Fruit fly (Drosophila melanogaster): ENCODE data around the gene Sk2.

Sk2 gene

dm6 chr3L:3097598-3097880 is 50.7 kb downstream of the Sk2 start:
- TF ChIP-seq fru (GFP tag; optimal IDR thresholded peaks at IDR 0.05): no peak
- no peak for TF ChIP-seq lola (GFP tag; optimal IDR thresholded peaks at IDR 0.05)
- no peak for TF ChIP-seq dl (GFP tag; optimal IDR thresholded peaks at IDR 0.05; ENCODE audit: insufficient read depth in 1 of 2, partially characterized antibody in 2 of 2)
- no peak for TF ChIP-seq OdsH (GFP tag; optimal IDR thresholded peaks at IDR 0.05)
- TF ChIP-seq Vsx2 (GFP tag; optimal IDR thresholded peaks at IDR 0.05; ENCODE audit: partially characterized antibody): no peak
- no peak for TF ChIP-seq Abd-B (GFP tag; optimal IDR thresholded peaks at IDR 0.05)
- no peak for TF ChIP-seq dsf (GFP tag; optimal IDR thresholded peaks at IDR 0.05; ENCODE audit: borderline replicate concordance)
- no peak for TF ChIP-seq psq (GFP tag; optimal IDR thresholded peaks at IDR 0.05)
- TF ChIP-seq Rel (GFP tag; optimal IDR thresholded peaks at IDR 0.05): no peak
- TF ChIP-seq Rel (tag; optimal IDR thresholded peaks at IDR 0.05): no peak
- TF ChIP-seq Dfd (GFP tag; optimal IDR thresholded peaks at IDR 0.05): no peak
- TF ChIP-seq Hnf4 (GFP tag; optimal IDR thresholded peaks at IDR 0.05): no peak

dm6 chr3L:3098778-3099429 is 52.0 kb downstream of the Sk2 start:
- TF ChIP-seq Vsx2 (GFP tag; optimal IDR thresholded peaks at IDR 0.05; ENCODE audit: partially characterized antibody): no peak
- no peak for TF ChIP-seq Myc (optimal IDR thresholded peaks at IDR 0.05)
- TF ChIP-seq N (GFP tag; optimal IDR thresholded peaks at IDR 0.05): no peak
- TF ChIP-seq CrebA (GFP tag; optimal IDR thresholded peaks at IDR 0.05; ENCODE audit: borderline replicate concordance): no peak
